Worm (Caenorhabditis elegans) whole organism, L4 larva: ENCODE results near the gene rpl-37.
A peak's percentile ranks its signal among the peaks of the same experiment; 100 is the strongest.

Experiments used
- F10B5.3 ChIP-seq: sonication (generic microtip); optimal IDR thresholded peaks from 2 replicates; lab custom pipeline; 2016; ENCODE audit warnings: mild to moderate bottlenecking, missing genetic modification characterization, missing compliant biosample characterization
- F26F4.8 ChIP-seq: fragments of 200-800 bp; sonication (Bioruptor generic); conservative IDR thresholded peaks from 2 replicates; pipeline ENCODE4 v1.3.6; 2022; ENCODE audit warnings: missing genetic modification characterization, missing compliant biosample characterization
- F44E2.7 ChIP-seq: fragments of 200-800 bp; sonication (Bioruptor generic); IDR thresholded peaks from 2 replicates; pipeline ENCODE4 v2.1.2; 2022; ENCODE audit warnings: missing genetic modification characterization, missing compliant biosample characterization
- T26A8.4 ChIP-seq: fragments of 200-800 bp; sonication (Bioruptor generic); IDR thresholded peaks from 2 replicates; pipeline ENCODE4 v1.3.6; 2022; ENCODE audit warnings: missing genetic modification characterization, missing compliant biosample characterization
- Y105C5A.15 ChIP-seq: fragments of 200-800 bp; sonication (Bioruptor generic); IDR thresholded peaks from 2 replicates; pipeline ENCODE4 v1.3.6; 2022; ENCODE audit warnings: missing genetic modification characterization, missing compliant biosample characterization
- Y48G9A.11 ChIP-seq: fragments of 200-800 bp; sonication (Bioruptor generic); IDR thresholded peaks from 2 replicates; pipeline ENCODE4 v1.3.6; 2022; ENCODE audit warnings: missing genetic modification reagents, missing genetic modification characterization, missing compliant biosample characterization
- Y75B8A.6 ChIP-seq: fragments of 200-800 bp; sonication (Bioruptor generic); IDR thresholded peaks from 2 replicates; pipeline ENCODE4 v1.3.6; 2022; ENCODE audit warnings: missing genetic modification reagents, missing genetic modification characterization, missing compliant biosample characterization
- aly-2 ChIP-seq: sonication (generic microtip); optimal IDR thresholded peaks from 2 replicates; lab custom pipeline; 2018; ENCODE audit warnings: missing biosample characterization, missing genetic modification characterization
- ceh-44 ChIP-seq: fragments of 200-800 bp; sonication (Bioruptor generic); IDR thresholded peaks from 2 replicates; pipeline ENCODE4 v1.3.6; 2022; ENCODE audit warnings: missing genetic modification reagents, missing genetic modification characterization, missing compliant biosample characterization
- ceh-82 ChIP-seq: sonication (generic microtip); optimal IDR thresholded peaks from 2 replicates; lab custom pipeline; 2017; ENCODE audit warnings: missing biosample characterization, missing genetic modification characterization
- ces-1 ChIP-seq: fragments of 150-350 bp; sonication (generic microtip); optimal IDR thresholded peaks from 4 replicates; lab custom pipeline; 2014; ENCODE audit warnings: missing biosample characterization, missing genetic modification reagents, missing genetic modification characterization
- cey-2 ChIP-seq: sonication (generic microtip); optimal IDR thresholded peaks from 3 replicates; lab custom pipeline; 2017; ENCODE audit warnings: missing genetic modification characterization, mild to moderate bottlenecking, missing compliant biosample characterization, antibody characterized with exemption, borderline replicate concordance; ENCODE audit not compliant: insufficient read depth
- ctbp-1 ChIP-seq: fragments of 200-800 bp; sonication (Bioruptor generic); IDR thresholded peaks from 2 replicates; pipeline ENCODE4 v1.3.6; 2022; ENCODE audit warnings: missing genetic modification reagents, missing genetic modification characterization, missing compliant biosample characterization
- daf-12 ChIP-seq: fragments of 150-350 bp; optimal IDR thresholded peaks from 2 replicates; lab custom pipeline; 2014; ENCODE audit warnings: missing biosample characterization, missing genetic modification reagents, missing genetic modification characterization
- daf-19 ChIP-seq: fragments of 200-800 bp; sonication (Bioruptor generic); conservative IDR thresholded peaks from 2 replicates; pipeline ENCODE4 v1.3.6; 2022; ENCODE audit warnings: missing genetic modification characterization, missing compliant biosample characterization
- daf-8 ChIP-seq: fragments of 200-800 bp; sonication (Bioruptor generic); IDR thresholded peaks from 2 replicates; pipeline ENCODE4 v1.3.6; 2022; ENCODE audit warnings: missing genetic modification characterization, missing compliant biosample characterization
- dmd-8 ChIP-seq: fragments of 200-800 bp; sonication (Bioruptor generic); IDR thresholded peaks from 2 replicates; pipeline ENCODE4 v1.3.6; 2022; ENCODE audit warnings: missing genetic modification characterization, missing compliant biosample characterization
- dve-1 ChIP-seq: sonication (generic microtip); optimal IDR thresholded peaks from 2 replicates; lab custom pipeline; 2017; ENCODE audit warnings: antibody characterized with exemption, mild to moderate bottlenecking, missing genetic modification characterization, missing compliant biosample characterization; ENCODE audit not compliant: insufficient read depth
- egl-43 ChIP-seq: fragments of 200-800 bp; sonication (Bioruptor generic); IDR thresholded peaks from 2 replicates; pipeline ENCODE4 v1.3.6; 2022; ENCODE audit warnings: missing genetic modification reagents, missing genetic modification characterization, missing compliant biosample characterization
- fkh-10 ChIP-seq: fragments of 150-350 bp; optimal IDR thresholded peaks from 2 replicates; lab custom pipeline; 2014; ENCODE audit warnings: missing biosample characterization, missing genetic modification reagents, missing genetic modification characterization
- fos-1 ChIP-seq: fragments of 150-350 bp; optimal IDR thresholded peaks from 2 replicates; lab custom pipeline; 2014; ENCODE audit warnings: missing biosample characterization, missing genetic modification characterization
- hlh-11 ChIP-seq: fragments of 200-800 bp; sonication (Bioruptor generic); optimal IDR thresholded peaks from 2 replicates; lab custom pipeline; 2018; ENCODE audit warnings: mild to moderate bottlenecking, missing genetic modification characterization, missing compliant biosample characterization
- lim-7 ChIP-seq: fragments of 200-800 bp; sonication (Bioruptor generic); IDR thresholded peaks from 2 replicates; pipeline ENCODE4 v1.3.6; 2022; ENCODE audit warnings: missing genetic modification characterization, missing compliant biosample characterization
- lin-13 ChIP-seq: fragments of 150-350 bp; optimal IDR thresholded peaks from 2 replicates; lab custom pipeline; 2014; ENCODE audit warnings: missing biosample characterization, missing genetic modification reagents, missing genetic modification characterization
- lin-29 ChIP-seq: fragments of 200-800 bp; sonication (Bioruptor generic); IDR thresholded peaks from 2 replicates; pipeline ENCODE4 v1.3.6; 2022; ENCODE audit warnings: missing genetic modification reagents, missing genetic modification characterization, missing compliant biosample characterization
- lin-38 ChIP-seq: fragments of 200-800 bp; sonication (Bioruptor generic); IDR thresholded peaks from 2 replicates; pipeline ENCODE4 v1.3.6; 2022; ENCODE audit warnings: missing genetic modification reagents, missing genetic modification characterization, missing compliant biosample characterization
- lin-39 ChIP-seq: fragments of 150-350 bp; optimal IDR thresholded peaks from 2 replicates; lab custom pipeline; 2014; ENCODE audit warnings: missing biosample characterization, missing genetic modification reagents, missing genetic modification characterization
- lsy-2 ChIP-seq, 2 experiments: fragments of 150-350 bp in 1 of 2; sonication (generic microtip) in 1 of 2; optimal IDR thresholded peaks; 2 replicates each; lab custom pipeline; 2014 to 2017; ENCODE audit warnings: missing biosample characterization in 2 of 2, missing genetic modification characterization in 2 of 2
- madf-9 ChIP-seq: fragments of 200-800 bp; sonication (Bioruptor generic); conservative IDR thresholded peaks from 2 replicates; pipeline ENCODE4 v1.3.6; 2022; ENCODE audit warnings: missing genetic modification reagents, missing genetic modification characterization, missing compliant biosample characterization
- mdl-1 ChIP-seq, 2 experiments: fragments of 150-350 bp in 1 of 2; sonication (generic microtip) in 1 of 2; optimal IDR thresholded peaks; 2 replicates each; lab custom pipeline; 2014 to 2017; ENCODE audit warnings: missing biosample characterization in 2 of 2, missing genetic modification characterization in 2 of 2
- mdt-29 ChIP-seq: fragments of 200-800 bp; sonication (Bioruptor generic); IDR thresholded peaks from 2 replicates; pipeline ENCODE4 v1.3.6; 2022; ENCODE audit warnings: missing genetic modification reagents, missing genetic modification characterization, missing compliant biosample characterization
- mep-1 ChIP-seq: fragments of 150-350 bp; sonication (generic microtip); optimal IDR thresholded peaks from 3 replicates; lab custom pipeline; 2014; ENCODE audit warnings: missing biosample characterization, missing genetic modification characterization
- mes-2 ChIP-seq: sonication (generic microtip); optimal IDR thresholded peaks from 2 replicates; lab custom pipeline; 2016; ENCODE audit warnings: missing genotype, mild to moderate bottlenecking, missing genetic modification characterization, missing compliant biosample characterization; ENCODE audit not compliant: poor library complexity, severe bottlenecking
- nhr-102 ChIP-seq: sonication (generic microtip); optimal IDR thresholded peaks from 2 replicates; lab custom pipeline; 2016; ENCODE audit warnings: mild to moderate bottlenecking, missing genetic modification characterization, moderate library complexity, missing compliant biosample characterization
- nhr-237 ChIP-seq: sonication (generic microtip); optimal IDR thresholded peaks from 2 replicates; lab custom pipeline; 2017; ENCODE audit warnings: missing biosample characterization, missing genetic modification characterization
- nhr-28 ChIP-seq: fragments of 150-350 bp; optimal IDR thresholded peaks from 2 replicates; lab custom pipeline; 2014; ENCODE audit warnings: missing biosample characterization, missing genetic modification characterization
- nhr-42 ChIP-seq: fragments of 200-800 bp; sonication (Bioruptor generic); IDR thresholded peaks from 2 replicates; pipeline ENCODE4 v1.3.6; 2022; ENCODE audit warnings: missing genetic modification characterization, missing compliant biosample characterization
- nhr-6 ChIP-seq: fragments of 150-350 bp; optimal IDR thresholded peaks from 2 replicates; lab custom pipeline; 2014; ENCODE audit warnings: missing biosample characterization, missing genetic modification characterization
- php-3 ChIP-seq: fragments of 200-800 bp; sonication (Bioruptor generic); IDR thresholded peaks from 2 replicates; pipeline ENCODE4 v1.3.6; 2022; ENCODE audit warnings: missing genetic modification reagents, missing genetic modification characterization, missing compliant biosample characterization
- pqm-1 ChIP-seq: sonication (generic microtip); optimal IDR thresholded peaks from 2 replicates; lab custom pipeline; 2017; ENCODE audit warnings: missing biosample characterization, missing genetic modification characterization
- saeg-2 ChIP-seq: fragments of 200-800 bp; sonication (Bioruptor generic); IDR thresholded peaks from 2 replicates; pipeline ENCODE4 v1.3.6; 2022; ENCODE audit warnings: missing genetic modification reagents, missing genetic modification characterization, missing compliant biosample characterization
- set-16 ChIP-seq: fragments of 200-800 bp; sonication (Bioruptor generic); IDR thresholded peaks from 2 replicates; pipeline ENCODE4 v1.3.6; 2022; ENCODE audit warnings: missing genetic modification reagents, missing genetic modification characterization, missing compliant biosample characterization
- skn-1 ChIP-seq: fragments of 150-350 bp; optimal IDR thresholded peaks from 2 replicates; lab custom pipeline; 2014; ENCODE audit warnings: missing biosample characterization, missing genetic modification characterization
- snpc-1.2 ChIP-seq: fragments of 200-800 bp; sonication (Bioruptor generic); IDR thresholded peaks from 2 replicates; pipeline ENCODE4 v1.3.6; 2022; ENCODE audit warnings: missing genetic modification reagents, missing genetic modification characterization, missing compliant biosample characterization
- spr-1 ChIP-seq: sonication (generic microtip); optimal IDR thresholded peaks from 2 replicates; lab custom pipeline; 2016; ENCODE audit warnings: mild to moderate bottlenecking, missing genetic modification characterization, missing compliant biosample characterization
- tra-1 ChIP-seq: fragments of 200-800 bp; sonication (Bioruptor generic); IDR thresholded peaks from 2 replicates; pipeline ENCODE4 v1.3.6; 2022; ENCODE audit warnings: missing genetic modification reagents, missing genetic modification characterization, missing compliant biosample characterization
- unc-130 ChIP-seq: sonication (generic microtip); optimal IDR thresholded peaks from 2 replicates; lab custom pipeline; 2016; ENCODE audit warnings: missing genetic modification reagents, missing genetic modification characterization, missing compliant biosample characterization
- zfp-3 ChIP-seq: fragments of 200-800 bp; sonication (Bioruptor generic); conservative IDR thresholded peaks from 2 replicates; pipeline ENCODE4 v1.3.6; 2022; ENCODE audit warnings: missing genetic modification reagents, missing genetic modification characterization, missing compliant biosample characterization
- zip-11 ChIP-seq: fragments of 200-800 bp; sonication (Bioruptor generic); IDR thresholded peaks from 2 replicates; pipeline ENCODE4 v1.3.6; 2022; ENCODE audit warnings: missing genetic modification characterization, missing compliant biosample characterization
- ztf-11 ChIP-seq: fragments of 150-350 bp; optimal IDR thresholded peaks from 2 replicates; lab custom pipeline; 2014; ENCODE audit warnings: missing biosample characterization, missing genetic modification characterization

Gene rpl-37

ce11 chrIII:3505051-3505548 lies 23.3 kb upstream of the rpl-37 start, which contains the start of gene lias-1 (continued):
- no peak for TF ChIP-seq ztf-11
- TF ChIP-seq lsy-2 (tag; optimal IDR thresholded peaks at IDR 0.05; lab: Kevin White, UChicago), result peak; percentile 83 to 98
- no peak for TF ChIP-seq zip-11 (GFP tag; lab: Robert Waterston, UW)
- TF ChIP-seq fkh-10 (GFP tag; lab: Kevin White, UChicago), result peak; percentile 52
- no peak for TF ChIP-seq saeg-2
- TF ChIP-seq Y48G9A.11 (GFP tag; lab: Robert Waterston, UW), result no peak
- no peak for TF ChIP-seq Y75B8A.6
- no peak for TF ChIP-seq skn-1 (tag; lab: Kevin White, UChicago)
- TF ChIP-seq lin-13 (GFP tag; lab: Kevin White, UChicago), result peak; percentile 86
- TF ChIP-seq daf-12, result no peak
- no peak for TF ChIP-seq lim-7 (GFP tag; lab: Robert Waterston, UW)
- TF ChIP-seq ctbp-1 (GFP tag; lab: Robert Waterston, UW), result no peak
- TF ChIP-seq zfp-3 (GFP tag; lab: Robert Waterston, UW), result no peak
- TF ChIP-seq aly-2 (tag; lab: Kevin White, UChicago), result no peak
- TF ChIP-seq snpc-1.2 (GFP tag; lab: Robert Waterston, UW), result no peak
- TF ChIP-seq lin-39 (tag; lab: Kevin White, UChicago), result no peak
- no peak for TF ChIP-seq set-16 (GFP tag; lab: Robert Waterston, UW)
- TF ChIP-seq pqm-1 (tag; lab: Kevin White, UChicago), result no peak
- peak; percentile 68 for TF ChIP-seq nhr-28 (tag; lab: Kevin White, UChicago)
- no peak for TF ChIP-seq ces-1
- TF ChIP-seq ceh-82 (tag; lab: Kevin White, UChicago), result no peak
- TF ChIP-seq egl-43, result no peak
- no peak for TF ChIP-seq daf-19 (GFP tag; lab: Robert Waterston, UW)
- TF ChIP-seq mdt-29 (GFP tag; lab: Robert Waterston, UW), result no peak
- peak in 1 of 2 experiments; percentile 72 for TF ChIP-seq mdl-1 (tag; optimal IDR thresholded peaks at IDR 0.05; lab: Kevin White, UChicago)

ce11 chrIII:3509908-3510307 lies 18.5 kb upstream of the rpl-37 start, which contains the start of the genes M01F1.4 and mrpl-35:
Gene M01F1.4, minus strand, starts transcription at chrIII:3510033.
Gene mrpl-35, plus strand, starts transcription at chrIII:3510237.
- no peak for TF ChIP-seq lin-29 (GFP tag; lab: Robert Waterston, UW)
- TF ChIP-seq T26A8.4 (GFP tag; lab: Robert Waterston, UW), result no peak
- peak; percentile 46 for TF ChIP-seq mep-1 (tag; lab: Kevin White, UChicago)
- no peak for TF ChIP-seq madf-9
- peak; percentile 36 for TF ChIP-seq nhr-6 (tag; lab: Kevin White, UChicago)
- TF ChIP-seq ceh-82 (tag; lab: Kevin White, UChicago), result no peak
- no peak for TF ChIP-seq F10B5.3
- no peak for TF ChIP-seq daf-8 (GFP tag; lab: Robert Waterston, UW)
- TF ChIP-seq F26F4.8 (GFP tag; lab: Robert Waterston, UW), result no peak
- no peak for TF ChIP-seq nhr-42 (GFP tag; lab: Robert Waterston, UW)
- TF ChIP-seq F44E2.7 (GFP tag; lab: Robert Waterston, UW), result no peak
- no peak for TF ChIP-seq tra-1 (GFP tag; lab: Robert Waterston, UW)
- TF ChIP-seq fos-1 (tag; lab: Kevin White, UChicago), result no peak
- peak; percentile 72 for TF ChIP-seq mes-2 (tag; lab: Kevin White, UChicago)
- peak; percentile 57 for TF ChIP-seq dve-1
- TF ChIP-seq hlh-11 (tag; lab: Kevin White, UChicago), result no peak
- TF ChIP-seq unc-130 (GFP tag; lab: Kevin White, UChicago), result peak; percentile 66
- no peak for TF ChIP-seq nhr-102 (tag; lab: Kevin White, UChicago)
- no peak for TF ChIP-seq pqm-1 (tag; lab: Kevin White, UChicago)
- TF ChIP-seq lim-7 (GFP tag; lab: Robert Waterston, UW), result no peak
- no peak for TF ChIP-seq php-3 (GFP tag; lab: Robert Waterston, UW)
- TF ChIP-seq ztf-11, result no peak
- TF ChIP-seq dmd-8 (GFP tag; lab: Robert Waterston, UW), result no peak
- TF ChIP-seq spr-1 (tag; lab: Kevin White, UChicago), result no peak
- no peak for TF ChIP-seq nhr-237
- no peak for TF ChIP-seq Y105C5A.15 (GFP tag; lab: Robert Waterston, UW)
- peak in 1 of 2 experiments; percentile 97 for TF ChIP-seq lsy-2 (tag; optimal IDR thresholded peaks at IDR 0.05; lab: Kevin White, UChicago)
- TF ChIP-seq ceh-44 (GFP tag; lab: Robert Waterston, UW), result no peak
- no peak for TF ChIP-seq cey-2 (tag; lab: Kevin White, UChicago)
- no peak for TF ChIP-seq lin-13 (GFP tag; lab: Kevin White, UChicago)
- TF ChIP-seq lin-38 (GFP tag; lab: Robert Waterston, UW), result peak; percentile 57
